Worm (Caenorhabditis elegans) whole organism, L1 larva: ENCODE measurements around the gene F09G2.2.

ENCODE experiments used
- egl-27 ChIP-seq, 2 experiments: fragments of 150-350 bp in 1 of 2; sonication (generic microtip); optimal IDR thresholded peaks; 3 replicates each; lab custom pipeline; 2017 to 2018; ENCODE audit warnings: missing biosample characterization in 2 of 2, missing genetic modification characterization in 2 of 2, missing genetic modification reagents in 2 of 2
- lin-39 ChIP-seq: fragments of 150-350 bp; optimal IDR thresholded peaks from 2 replicates; lab custom pipeline; 2014; ENCODE audit warnings: missing biosample characterization, missing genetic modification reagents, missing genetic modification characterization
- lir-3 ChIP-seq: sonication (generic microtip); optimal IDR thresholded peaks from 2 replicates; lab custom pipeline; 2016; ENCODE audit warnings: mild to moderate bottlenecking, missing genetic modification characterization, moderate library complexity, missing compliant biosample characterization; ENCODE audit not compliant: poor library complexity
- nhr-12 ChIP-seq: sonication (generic microtip); optimal IDR thresholded peaks from 2 replicates; lab custom pipeline; 2017; ENCODE audit warnings: missing biosample characterization, missing genetic modification characterization
- nhr-76 ChIP-seq: sonication (generic microtip); optimal IDR thresholded peaks from 2 replicates; lab custom pipeline; 2017; ENCODE audit warnings: missing biosample characterization, missing genetic modification characterization
- nhr-90 ChIP-seq: sonication (generic microtip); optimal IDR thresholded peaks from 2 replicates; lab custom pipeline; 2016; ENCODE audit warnings: mild to moderate bottlenecking, missing genetic modification characterization, missing compliant biosample characterization; ENCODE audit not compliant: poor library complexity
- skn-1 ChIP-seq: fragments of 150-350 bp; optimal IDR thresholded peaks from 2 replicates; lab custom pipeline; 2014; ENCODE audit warnings: missing biosample characterization, missing genetic modification characterization
- snpc-4 ChIP-seq: fragments of 150-350 bp; optimal IDR thresholded peaks from 2 replicates; lab custom pipeline; 2014; ENCODE audit warnings: missing biosample characterization, missing genetic modification characterization
- unc-130 ChIP-seq: fragments of 150-350 bp; optimal IDR thresholded peaks from 2 replicates; lab custom pipeline; 2017; ENCODE audit warnings: missing biosample characterization, missing genetic modification characterization, inconsistent platforms

- TF ChIP-seq nhr-76 (tag; lab: Kevin White, UChicago) (no peak), skn-1 (tag; lab: Kevin White, UChicago) (no peak), snpc-4 (tag; lab: Kevin White, UChicago) (no peak), lin-39 (tag; lab: Kevin White, UChicago) (no peak), egl-27 (tag; optimal IDR thresholded peaks at IDR 0.05; lab: Kevin White, UChicago) (no peak), nhr-12 (no peak), nhr-90 (tag; lab: Kevin White, UChicago) (no peak), unc-130 (tag; lab: Kevin White, UChicago) (no peak), lir-3 (no peak)
Measured at ce11 chrV:7163477-7164114, 33.1 kb upstream of the F09G2.2 start, which contains the start of gene ugt-41.
